Fruit fly (Drosophila melanogaster): ENCODE measurements around the gene dop.

dop gene

DNA sequence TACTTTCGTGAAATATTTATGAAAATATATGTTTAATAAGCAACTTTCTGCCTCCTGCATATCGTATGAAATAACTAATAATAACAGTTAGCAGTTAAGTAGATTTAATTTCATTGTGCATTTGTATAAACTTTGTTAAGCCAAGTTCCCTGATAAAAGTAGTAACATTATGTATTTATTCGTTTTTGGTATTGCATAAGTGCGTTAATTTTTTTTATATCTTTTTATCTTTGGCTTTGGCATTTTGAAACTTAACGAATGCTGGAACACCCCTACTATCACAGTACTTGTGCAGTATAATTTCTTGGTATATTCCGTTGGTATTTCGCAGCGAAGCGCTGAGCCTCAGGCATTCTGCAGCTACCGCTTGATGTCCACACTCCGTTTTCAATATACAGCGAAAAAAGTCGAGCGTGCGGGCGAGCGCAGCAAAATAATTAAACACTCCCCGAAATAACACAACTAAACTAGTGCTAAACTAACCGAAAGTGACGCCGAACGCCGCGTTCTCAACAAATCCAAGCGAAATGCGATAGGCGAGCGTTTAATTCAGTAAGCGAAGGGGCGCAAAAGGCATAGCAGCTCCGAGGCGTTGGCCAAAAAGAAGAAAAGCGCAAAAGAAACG, 22.8 kb downstream of the dop start, which contains the start of gene RhoGAP71E (continued):
- TF ChIP-seq BEAF-32 (GFP tag; optimal IDR thresholded peaks at IDR 0.05), result peak; percentile 17
- TF ChIP-seq so (GFP tag; IDR thresholded peaks at IDR 0.05), result 0 out of 3 replicates have a peak, but pooled peaks have one; percentile 54
- peak; percentile 8 for TF ChIP-seq Bteb2 (GFP tag; optimal IDR thresholded peaks at IDR 0.05)
- peak; percentile 13 for TF ChIP-seq CG15011 (GFP tag; optimal IDR thresholded peaks at IDR 0.05)
- TF ChIP-seq kni (GFP tag; optimal IDR thresholded peaks at IDR 0.05), result no peak
- peak; percentile 51 for TF ChIP-seq gcm (GFP tag; optimal IDR thresholded peaks at IDR 0.05)
- TF ChIP-seq peb (GFP tag; IDR thresholded peaks at IDR 0.05), result no peak
- TF ChIP-seq CG4328 (GFP tag; optimal IDR thresholded peaks at IDR 0.05), result no peak
- no peak for TF ChIP-seq dm (GFP tag; optimal IDR thresholded peaks at IDR 0.05)
- no peak for TF ChIP-seq Sry-β (GFP tag; optimal IDR thresholded peaks at IDR 0.05)
- TF ChIP-seq CG2129 (GFP tag; IDR thresholded peaks at IDR 0.05; ENCODE audit: partially characterized antibody), result no peak
- TF ChIP-seq CG6791 (GFP tag; IDR thresholded peaks at IDR 0.05; ENCODE audit: partially characterized antibody), result no peak
- TF ChIP-seq usp (GFP tag; optimal IDR thresholded peaks at IDR 0.05), result no peak
- peak; percentile 59 for TF ChIP-seq CG4617 (GFP tag; optimal IDR thresholded peaks at IDR 0.05; ENCODE audit: borderline replicate concordance)
- no peak for TF ChIP-seq Antp (GFP tag; optimal IDR thresholded peaks at IDR 0.05)
- no peak for TF ChIP-seq hth (optimal IDR thresholded peaks at IDR 0.05)
- TF ChIP-seq gsb-n (tag; optimal IDR thresholded peaks at IDR 0.05), result peak; percentile 6
- no peak for TF ChIP-seq ase (GFP tag; IDR thresholded peaks at IDR 0.05)
- TF ChIP-seq pb (GFP tag; optimal IDR thresholded peaks at IDR 0.05), result peak; percentile 40
- peak; percentile 90 for TF ChIP-seq psq (GFP tag; optimal IDR thresholded peaks at IDR 0.05)
- no peak; the same call in 1 of the 2 replicates for TF ChIP-seq amos (GFP tag; IDR thresholded peaks at IDR 0.05; ENCODE audit: partially characterized antibody)
- no peak for TF ChIP-seq CG2199 (GFP tag; IDR thresholded peaks at IDR 0.05)
- no peak for TF ChIP-seq bcd (GFP tag; optimal IDR thresholded peaks at IDR 0.05)
- no peak for TF ChIP-seq HLH54F (GFP tag; optimal IDR thresholded peaks at IDR 0.05)
- no peak for TF ChIP-seq CG11093 (GFP tag; IDR thresholded peaks at IDR 0.05)
- TF ChIP-seq CG12104 (GFP tag; optimal IDR thresholded peaks at IDR 0.05), result peak; percentile 15
- no peak for TF ChIP-seq CG3407 (GFP tag; optimal IDR thresholded peaks at IDR 0.05)
- peak; percentile 35 for TF ChIP-seq CG11723 (GFP tag; optimal IDR thresholded peaks at IDR 0.05)
- TF ChIP-seq Rfx (GFP tag; IDR thresholded peaks at IDR 0.05), result peak; percentile 74
- peak; percentile 29 for TF ChIP-seq CG10209 (GFP tag; optimal IDR thresholded peaks at IDR 0.05)
- TF ChIP-seq danr (GFP tag; IDR thresholded peaks at IDR 0.05), result no peak
- no peak for TF ChIP-seq br (optimal IDR thresholded peaks at IDR 0.05)
- peak; percentile 62 for TF ChIP-seq Meics (GFP tag; optimal IDR thresholded peaks at IDR 0.05)
- peak; percentile 42 for TF ChIP-seq Side (GFP tag; optimal IDR thresholded peaks at IDR 0.05)
- peak; percentile 51; the same call in 1 of the 2 replicates for TF ChIP-seq stc (GFP tag; IDR thresholded peaks at IDR 0.05)
- no peak for TF ChIP-seq grn (GFP tag; optimal IDR thresholded peaks at IDR 0.05)
- TF ChIP-seq Oaz (GFP tag; IDR thresholded peaks at IDR 0.05), result 0 out of 2 replicates have a peak, but pooled peaks have one; percentile 32
- peak; percentile 87 for TF ChIP-seq CG9797 (GFP tag; optimal IDR thresholded peaks at IDR 0.05)
- peak; percentile 45 for TF ChIP-seq cwo (GFP tag; optimal IDR thresholded peaks at IDR 0.05)
- peak; percentile 66 for TF ChIP-seq CG17912 (GFP tag; optimal IDR thresholded peaks at IDR 0.05)
- TF ChIP-seq chinmo (GFP tag; IDR thresholded peaks at IDR 0.05; ENCODE audit: partially characterized antibody), result peak; percentile 64; the same call in 2 of the 4 replicates
- TF ChIP-seq seq (GFP tag; IDR thresholded peaks at IDR 0.05), result no peak
- 0 out of 2 replicates have a peak, but pooled peaks have one; percentile 35 for TF ChIP-seq CG1024 (GFP tag; IDR thresholded peaks at IDR 0.05)
- TF ChIP-seq dysf (GFP tag; IDR thresholded peaks at IDR 0.05), result peak; percentile 25; the same call in 1 of the 3 replicates
- peak; percentile 9 for TF ChIP-seq ERR (GFP tag; optimal IDR thresholded peaks at IDR 0.05)
- TF ChIP-seq sc (optimal IDR thresholded peaks at IDR 0.05), result no peak
- TF ChIP-seq sc (GFP tag; optimal IDR thresholded peaks at IDR 0.05), result no peak
- peak; percentile 32; the same call in 1 of the 2 replicates for TF ChIP-seq lmd (GFP tag; IDR thresholded peaks at IDR 0.05)
- TF ChIP-seq Hand (GFP tag; optimal IDR thresholded peaks at IDR 0.05), result peak; percentile 18
- TF ChIP-seq ara (GFP tag; IDR thresholded peaks at IDR 0.05), result no peak
- peak; percentile 32 for TF ChIP-seq CG9817 (tag; optimal IDR thresholded peaks at IDR 0.05)

Data from whole organism, embryonic.